Worm (Caenorhabditis elegans) whole organism, mixed stage, embryonic: Measurements from ENCODE around the gene chch-3.
"Not testable (repeated sequence)": the region's sequence is repeated elsewhere in the genome, so short reads cannot be mapped to it uniquely, and the experiment has no call there.

ENCODE experiments used
- blmp-1 ChIP-seq: fragments of 150-350 bp; optimal IDR thresholded peaks from 2 replicates; lab custom pipeline; 2014; ENCODE audit warnings: missing biosample characterization, missing genetic modification characterization
- ham-2 ChIP-seq: fragments of 200-800 bp; sonication (Bioruptor generic); optimal IDR thresholded peaks from 2 replicates; lab custom pipeline; 2018; ENCODE audit warnings: mild to moderate bottlenecking, missing genetic modification characterization, missing compliant biosample characterization
- nhr-12 ChIP-seq: fragments of 150-350 bp; optimal IDR thresholded peaks from 2 replicates; lab custom pipeline; 2014; ENCODE audit warnings: missing biosample characterization, missing genetic modification characterization
- nhr-237 ChIP-seq: fragments of 150-350 bp; optimal IDR thresholded peaks from 2 replicates; lab custom pipeline; 2014; ENCODE audit warnings: missing biosample characterization, missing genetic modification characterization
- nhr-76 ChIP-seq: sonication (generic microtip); optimal IDR thresholded peaks from 2 replicates; lab custom pipeline; 2017; ENCODE audit warnings: missing biosample characterization, missing genetic modification characterization
- snpc-4 ChIP-seq: fragments of 150-350 bp; optimal IDR thresholded peaks from 2 replicates; lab custom pipeline; 2014; ENCODE audit warnings: missing biosample characterization, missing genetic modification characterization
- sptf-1 ChIP-seq: sonication (generic microtip); optimal IDR thresholded peaks from 2 replicates; lab custom pipeline; 2017; ENCODE audit warnings: mild to moderate bottlenecking, missing genetic modification characterization, moderate library complexity, missing compliant biosample characterization
- unc-120 ChIP-seq: sonication (generic microtip); optimal IDR thresholded peaks from 2 replicates; lab custom pipeline; 2017; ENCODE audit warnings: missing genetic modification characterization, missing compliant biosample characterization; ENCODE audit not compliant: poor library complexity, severe bottlenecking
- unc-39 ChIP-seq: fragments of 150-350 bp; optimal IDR thresholded peaks from 2 replicates; lab custom pipeline; 2014; ENCODE audit warnings: missing biosample characterization, missing genetic modification characterization

DNA sequence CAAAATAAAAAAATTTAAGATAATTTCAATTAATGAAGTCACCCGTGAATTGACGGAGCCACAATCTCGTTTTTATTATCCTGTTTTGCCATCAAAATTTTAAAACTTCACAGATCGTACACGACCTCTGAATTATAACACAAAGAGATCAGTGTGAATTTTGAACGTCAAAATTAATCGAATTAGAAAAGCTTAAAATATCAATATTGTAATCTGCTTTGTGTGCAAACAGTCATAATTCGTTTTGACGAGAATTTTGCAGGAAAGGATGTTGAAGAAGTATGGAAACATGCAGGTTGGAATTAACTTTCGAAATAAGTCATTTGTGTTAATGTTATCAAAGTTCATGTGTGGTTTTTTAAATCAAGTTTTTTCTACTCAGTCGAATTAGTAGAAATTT lies 45.1 kb downstream of the chch-3 start, which contains the start of gene chil-21:
- not testable (repeated sequence) for TF ChIP-seq sptf-1; unc-39; ham-2; nhr-237 (tag; lab: Kevin White, UChicago); snpc-4; nhr-76 (tag; lab: Kevin White, UChicago); nhr-12 (tag; lab: Kevin White, UChicago); blmp-1 (tag; lab: Kevin White, UChicago); unc-120 (tag; lab: Kevin White, UChicago)
